Fruit fly (Drosophila melanogaster): ENCODE results near the gene kay.

DNA sequence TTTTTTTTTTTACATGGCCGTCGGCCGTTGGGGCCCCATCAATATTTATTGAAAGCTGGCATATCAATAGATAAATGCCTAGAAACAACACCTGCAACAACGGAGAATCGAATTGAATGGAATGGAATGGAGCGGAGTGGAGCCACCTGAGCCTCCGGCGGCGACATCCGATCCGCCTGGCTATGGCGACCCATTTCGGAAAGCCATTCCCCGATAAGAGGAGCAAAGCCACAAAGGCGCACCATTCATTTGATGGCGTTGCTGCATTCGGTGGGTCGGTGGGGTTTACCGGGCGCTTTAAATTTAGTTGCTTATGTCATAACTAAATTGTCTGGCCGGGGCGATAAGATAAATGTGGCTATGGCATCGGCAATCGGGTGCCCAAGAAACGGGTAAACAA lies 16.1 kb downstream of the kay start:
- TF ChIP-seq ovo (GFP tag; optimal IDR thresholded peaks at IDR 0.05), result no peak
- TF ChIP-seq bab1 (GFP tag; optimal IDR thresholded peaks at IDR 0.05), result no peak
- TF ChIP-seq cnc (optimal IDR thresholded peaks at IDR 0.05), result no peak
- no peak for TF ChIP-seq tj (GFP tag; optimal IDR thresholded peaks at IDR 0.05)
- no peak for TF ChIP-seq CG12768 (GFP tag; optimal IDR thresholded peaks at IDR 0.05)

Data from whole organism, adult.